Worm (Caenorhabditis elegans) whole organism, midembryonic: ENCODE measurements around the gene Y68A4B.3.

Experiments
- flt-1 ChIP-seq: fragments of 200-800 bp; sonication (Bioruptor generic); IDR thresholded peaks from 2 replicates; pipeline ENCODE4 v1.3.6; 2022; ENCODE audit warnings: missing genetic modification characterization, missing compliant biosample characterization
- ztf-29 ChIP-seq: fragments of 200-800 bp; sonication (Bioruptor generic); IDR thresholded peaks from 2 replicates; pipeline ENCODE4 v1.3.6; 2022; ENCODE audit warnings: missing genetic modification reagents, missing genetic modification characterization, missing compliant biosample characterization

- TF ChIP-seq flt-1 (no peak), ztf-29 (GFP tag; lab: Robert Waterston, UW) (no peak)
These were observed 10.0 kb downstream of the Y68A4B.3 start for ce11 chrV:17232403-17232802.
